Fruit fly (Drosophila melanogaster) S2 (cell line): Measurements from ENCODE around the gene RpL34a.

Experiments used
- CG8478 ChIP-seq: fragments of >200 bp; optimal IDR thresholded peaks from 2 replicates; lab custom pipeline; 2018
- CTCF ChIP-seq, 2 experiments: fragments of >200 bp; optimal IDR thresholded peaks; 2 replicates each; lab custom pipeline; 2018

DNA sequence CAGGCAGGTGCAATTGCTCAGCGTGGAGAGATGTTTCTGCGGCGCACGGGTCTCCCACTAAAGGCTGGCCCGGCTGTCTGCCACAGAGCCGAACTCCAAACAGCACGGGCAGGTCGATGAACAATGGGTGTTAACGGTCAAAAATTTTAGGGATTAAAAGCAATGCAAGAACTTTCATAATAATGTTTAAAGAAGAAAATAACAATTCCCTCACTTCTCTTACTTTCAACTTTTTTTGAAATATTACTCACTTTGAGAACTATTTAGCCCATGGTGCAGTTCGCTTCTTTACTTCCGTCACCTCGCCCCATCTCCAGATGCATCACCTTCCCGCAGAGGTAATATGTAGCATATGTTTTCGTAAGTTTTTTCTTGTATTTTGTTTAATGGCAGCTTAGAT lies 13.4 kb upstream of the RpL34a start:
- TF ChIP-seq CG8478 (no peak), CTCF (optimal IDR thresholded peaks at IDR 0.05; lab: Kevin White, UChicago) (no peak)
